Worm (Caenorhabditis elegans) whole organism, L1 larva: ENCODE results near the gene C01B10.3.

Experiments used
- ces-1 ChIP-seq: fragments of 150-350 bp; optimal IDR thresholded peaks from 2 replicates; lab custom pipeline; 2014; ENCODE audit warnings: missing biosample characterization, missing genetic modification reagents, missing genetic modification characterization
- mep-1 ChIP-seq: fragments of 150-350 bp; optimal IDR thresholded peaks from 2 replicates; lab custom pipeline; 2014; ENCODE audit warnings: missing biosample characterization, missing genetic modification characterization
- nhr-11 ChIP-seq: fragments of 150-350 bp; optimal IDR thresholded peaks from 2 replicates; lab custom pipeline; 2014; ENCODE audit warnings: missing biosample characterization, missing genetic modification characterization
- nhr-77 ChIP-seq: fragments of 150-350 bp; optimal IDR thresholded peaks from 2 replicates; lab custom pipeline; 2014; ENCODE audit warnings: missing biosample characterization, missing genetic modification characterization
- unc-62 ChIP-seq: fragments of 150-350 bp; optimal IDR thresholded peaks from 2 replicates; lab custom pipeline; 2014; ENCODE audit warnings: missing biosample characterization, missing genetic modification reagents, missing genetic modification characterization
- ztf-4 ChIP-seq: fragments of 150-350 bp; optimal IDR thresholded peaks from 2 replicates; lab custom pipeline; 2014; ENCODE audit warnings: missing biosample characterization, missing genetic modification characterization

DNA sequence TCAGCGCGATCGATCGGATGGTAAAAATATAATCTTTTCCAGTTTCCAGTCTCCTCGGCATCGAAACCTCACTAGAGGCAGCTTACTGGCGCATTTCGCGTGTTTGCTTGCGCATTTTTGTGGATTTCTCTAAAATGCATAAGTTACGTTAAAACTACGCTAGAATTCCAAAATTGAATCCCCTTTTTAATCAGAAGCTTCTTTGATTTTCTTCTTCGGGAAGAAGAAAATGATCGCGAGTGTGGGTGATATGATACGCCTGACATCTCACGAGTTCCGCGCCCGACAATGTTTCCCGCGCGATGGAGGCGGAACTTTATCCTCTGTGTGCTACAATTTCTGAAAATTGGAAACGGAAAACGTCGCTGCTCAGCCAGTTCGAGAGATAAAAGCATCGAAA, 43.2 kb upstream of the C01B10.3 start:
- TF ChIP-seq ztf-4 (tag; lab: Kevin White, UChicago) (no peak), unc-62 (no peak), ces-1 (GFP tag; lab: Kevin White, UChicago) (no peak), nhr-11 (tag; lab: Kevin White, UChicago) (no peak), nhr-77 (tag; lab: Kevin White, UChicago) (no peak), mep-1 (tag; lab: Kevin White, UChicago) (no peak)
